Worm (Caenorhabditis elegans) whole organism, mixed stage, embryonic: ENCODE measurements around the gene nhr-197.

Experiments
- M03D4.4 ChIP-seq: sonication (generic microtip); optimal IDR thresholded peaks from 2 replicates; lab custom pipeline; 2017; ENCODE audit warnings: mild to moderate bottlenecking, missing genetic modification characterization, missing compliant biosample characterization
- bed-3 ChIP-seq: fragments of 200-800 bp; sonication (Bioruptor generic); optimal IDR thresholded peaks from 3 replicates; lab custom pipeline; 2018; ENCODE audit warnings: mild to moderate bottlenecking, missing genetic modification characterization, moderate library complexity, missing compliant biosample characterization
- blmp-1 ChIP-seq: fragments of 150-350 bp; optimal IDR thresholded peaks from 2 replicates; lab custom pipeline; 2014; ENCODE audit warnings: missing biosample characterization, missing genetic modification characterization
- ceh-39 ChIP-seq: fragments of 150-350 bp; optimal IDR thresholded peaks from 2 replicates; lab custom pipeline; 2014; ENCODE audit warnings: missing biosample characterization, missing genetic modification characterization
- ceh-43 ChIP-seq: fragments of 200-800 bp; sonication (Bioruptor generic); optimal IDR thresholded peaks from 2 replicates; lab custom pipeline; 2018; ENCODE audit warnings: mild to moderate bottlenecking, missing genetic modification characterization, moderate library complexity, missing compliant biosample characterization
- ceh-83 ChIP-seq: fragments of 200-800 bp; sonication (Bioruptor generic); optimal IDR thresholded peaks from 2 replicates; lab custom pipeline; 2018; ENCODE audit warnings: mild to moderate bottlenecking, missing genetic modification characterization, missing compliant biosample characterization
- ces-1 ChIP-seq: fragments of 150-350 bp; optimal IDR thresholded peaks from 2 replicates; lab custom pipeline; 2014; ENCODE audit warnings: missing biosample characterization, missing genetic modification reagents, missing genetic modification characterization
- drap-1 ChIP-seq: fragments of 200-800 bp; sonication (Bioruptor generic); optimal IDR thresholded peaks from 3 replicates; lab custom pipeline; 2018; ENCODE audit warnings: mild to moderate bottlenecking, missing genetic modification characterization, missing compliant biosample characterization
- elt-1 ChIP-seq: sonication (generic microtip); optimal IDR thresholded peaks from 2 replicates; lab custom pipeline; 2017; ENCODE audit warnings: missing genetic modification characterization, mild to moderate bottlenecking, missing compliant biosample characterization, antibody characterized with exemption, moderate library complexity, borderline replicate concordance; ENCODE audit not compliant: insufficient read depth
- elt-3 ChIP-seq: fragments of 150-350 bp; optimal IDR thresholded peaks from 2 replicates; lab custom pipeline; 2014; ENCODE audit warnings: missing biosample characterization, missing genetic modification characterization
- flh-1 ChIP-seq: fragments of 200-800 bp; sonication (Bioruptor generic); optimal IDR thresholded peaks from 2 replicates; lab custom pipeline; 2018; ENCODE audit warnings: mild to moderate bottlenecking, missing genetic modification characterization, moderate library complexity, missing compliant biosample characterization
- ham-2 ChIP-seq: fragments of 200-800 bp; sonication (Bioruptor generic); optimal IDR thresholded peaks from 2 replicates; lab custom pipeline; 2018; ENCODE audit warnings: mild to moderate bottlenecking, missing genetic modification characterization, missing compliant biosample characterization
- hlh-1 ChIP-seq: fragments of 150-350 bp; optimal IDR thresholded peaks from 2 replicates; lab custom pipeline; 2014; ENCODE audit warnings: missing biosample characterization, missing genetic modification reagents, missing genetic modification characterization
- lin-13 ChIP-seq: fragments of 150-350 bp; optimal IDR thresholded peaks from 2 replicates; lab custom pipeline; 2014; ENCODE audit warnings: missing biosample characterization, missing genetic modification characterization
- lsy-2 ChIP-seq: fragments of 150-350 bp; optimal IDR thresholded peaks from 2 replicates; lab custom pipeline; 2014; ENCODE audit warnings: missing biosample characterization, missing genetic modification characterization
- mab-5 ChIP-seq: fragments of 150-350 bp; optimal IDR thresholded peaks from 2 replicates; lab custom pipeline; 2014; ENCODE audit warnings: missing biosample characterization, missing genetic modification characterization
- mep-1 ChIP-seq: fragments of 150-350 bp; optimal IDR thresholded peaks from 2 replicates; lab custom pipeline; 2017; ENCODE audit warnings: missing biosample characterization, missing genetic modification reagents, missing genetic modification characterization, inconsistent platforms
- mls-2 ChIP-seq: sonication (generic microtip); optimal IDR thresholded peaks from 2 replicates; lab custom pipeline; 2016; ENCODE audit warnings: mild to moderate bottlenecking, missing genetic modification characterization, moderate library complexity, missing compliant biosample characterization
- nhr-12 ChIP-seq: fragments of 150-350 bp; optimal IDR thresholded peaks from 2 replicates; lab custom pipeline; 2014; ENCODE audit warnings: missing biosample characterization, missing genetic modification characterization
- nhr-2 ChIP-seq: fragments of 150-350 bp; optimal IDR thresholded peaks from 2 replicates; lab custom pipeline; 2014; ENCODE audit warnings: missing biosample characterization, missing genetic modification characterization
- nhr-237 ChIP-seq: fragments of 150-350 bp; optimal IDR thresholded peaks from 2 replicates; lab custom pipeline; 2014; ENCODE audit warnings: missing biosample characterization, missing genetic modification characterization
- nhr-28 ChIP-seq: fragments of 150-350 bp; optimal IDR thresholded peaks from 2 replicates; lab custom pipeline; 2014; ENCODE audit warnings: missing biosample characterization, missing genetic modification characterization
- nhr-76 ChIP-seq: sonication (generic microtip); optimal IDR thresholded peaks from 2 replicates; lab custom pipeline; 2017; ENCODE audit warnings: missing biosample characterization, missing genetic modification characterization
- pha-4 ChIP-seq: fragments of 150-350 bp; optimal IDR thresholded peaks from 2 replicates; lab custom pipeline; 2018; ENCODE audit warnings: missing biosample characterization, missing genetic modification reagents, missing genetic modification characterization
- sem-2 ChIP-seq: fragments of 200-800 bp; sonication (Bioruptor generic); optimal IDR thresholded peaks from 2 replicates; lab custom pipeline; 2018; ENCODE audit warnings: mild to moderate bottlenecking, missing genetic modification characterization, missing compliant biosample characterization
- snpc-4 ChIP-seq: fragments of 150-350 bp; optimal IDR thresholded peaks from 2 replicates; lab custom pipeline; 2014; ENCODE audit warnings: missing biosample characterization, missing genetic modification characterization
- sptf-1 ChIP-seq: sonication (generic microtip); optimal IDR thresholded peaks from 2 replicates; lab custom pipeline; 2017; ENCODE audit warnings: mild to moderate bottlenecking, missing genetic modification characterization, moderate library complexity, missing compliant biosample characterization
- tbx-8 ChIP-seq: fragments of 200-800 bp; sonication (Bioruptor generic); optimal IDR thresholded peaks from 2 replicates; lab custom pipeline; 2018; ENCODE audit warnings: mild to moderate bottlenecking, missing genetic modification characterization, moderate library complexity, missing compliant biosample characterization
- unc-120 ChIP-seq: sonication (generic microtip); optimal IDR thresholded peaks from 2 replicates; lab custom pipeline; 2017; ENCODE audit warnings: missing genetic modification characterization, missing compliant biosample characterization; ENCODE audit not compliant: poor library complexity, severe bottlenecking
- unc-39 ChIP-seq: fragments of 150-350 bp; optimal IDR thresholded peaks from 2 replicates; lab custom pipeline; 2014; ENCODE audit warnings: missing biosample characterization, missing genetic modification characterization
- unc-62 ChIP-seq: fragments of 150-350 bp; optimal IDR thresholded peaks from 2 replicates; lab custom pipeline; 2014; ENCODE audit warnings: missing biosample characterization, missing genetic modification reagents, missing genetic modification characterization
- ztf-11 ChIP-seq: fragments of 150-350 bp; optimal IDR thresholded peaks from 2 replicates; lab custom pipeline; 2014; ENCODE audit warnings: missing biosample characterization, missing genetic modification characterization

Gene nhr-197

ce11 chrV:15721888-15722287 lies 34.1 kb downstream of the nhr-197 start, which contains the start of gene srh-140:
srh-140 (plus strand) TSS chrV:15722188.
- no peak for TF ChIP-seq tbx-8 (GFP tag; lab: Kevin White, UChicago)
- no peak for TF ChIP-seq mep-1 (tag; lab: Kevin White, UChicago)
- TF ChIP-seq pha-4 = no peak
- no peak for TF ChIP-seq flh-1
- no peak for TF ChIP-seq nhr-237 (tag; lab: Kevin White, UChicago)
- TF ChIP-seq unc-39 (tag; lab: Kevin White, UChicago) = no peak

- TF ChIP-seq mep-1 (tag; lab: Kevin White, UChicago) = no peak
- no peak for TF ChIP-seq mab-5 (tag; lab: Kevin White, UChicago)
- TF ChIP-seq hlh-1 (tag; lab: Kevin White, UChicago) = no peak
- no peak for TF ChIP-seq drap-1
- no peak for TF ChIP-seq nhr-12 (tag; lab: Kevin White, UChicago)
- no peak for TF ChIP-seq lin-13 (tag; lab: Kevin White, UChicago)
- TF ChIP-seq unc-120 (tag; lab: Kevin White, UChicago) = no peak
- no peak for TF ChIP-seq tbx-8 (GFP tag; lab: Kevin White, UChicago)
- no peak for TF ChIP-seq elt-1
- no peak for TF ChIP-seq M03D4.4 (tag; lab: Kevin White, UChicago)
- no peak for TF ChIP-seq ztf-11
- no peak for TF ChIP-seq nhr-237 (tag; lab: Kevin White, UChicago)
- TF ChIP-seq elt-3 = no peak
- TF ChIP-seq sptf-1 (tag; lab: Kevin White, UChicago) = no peak
- no peak for TF ChIP-seq ces-1
- no peak for TF ChIP-seq mls-2 (tag; lab: Kevin White, UChicago)
- TF ChIP-seq ceh-83 (GFP tag; lab: Kevin White, UChicago) = no peak
- TF ChIP-seq, all 35 proteins: peak for 0
These were observed 38.9 kb downstream of the nhr-197 start, which contains the start of the genes irld-57 and sfxn-1.3 for ce11 chrV:15726610-15727009. irld-57 (minus strand) TSS chrV:15726710. sfxn-1.3 (plus strand) TSS chrV:15726841.

ce11 chrV:15730459-15730858 lies 42.7 kb downstream of the nhr-197 start, which contains the start of gene Y6E2A.10:
Y6E2A.10 (minus strand) TSS chrV:15730559.
- TF ChIP-seq elt-3 (no peak), sem-2 (GFP tag; lab: Kevin White, UChicago) (no peak), mab-5 (tag; lab: Kevin White, UChicago) (no peak), drap-1 (no peak), nhr-2 (tag; lab: Kevin White, UChicago) (no peak), ham-2 (no peak), ztf-11 (no peak), M03D4.4 (tag; lab: Kevin White, UChicago) (no peak), nhr-12 (tag; lab: Kevin White, UChicago) (no peak), unc-62 (GFP tag; lab: Kevin White, UChicago) (no peak), hlh-1 (tag; lab: Kevin White, UChicago) (no peak), flh-1 (no peak), snpc-4 (tag; lab: Kevin White, UChicago) (no peak)

DNA sequence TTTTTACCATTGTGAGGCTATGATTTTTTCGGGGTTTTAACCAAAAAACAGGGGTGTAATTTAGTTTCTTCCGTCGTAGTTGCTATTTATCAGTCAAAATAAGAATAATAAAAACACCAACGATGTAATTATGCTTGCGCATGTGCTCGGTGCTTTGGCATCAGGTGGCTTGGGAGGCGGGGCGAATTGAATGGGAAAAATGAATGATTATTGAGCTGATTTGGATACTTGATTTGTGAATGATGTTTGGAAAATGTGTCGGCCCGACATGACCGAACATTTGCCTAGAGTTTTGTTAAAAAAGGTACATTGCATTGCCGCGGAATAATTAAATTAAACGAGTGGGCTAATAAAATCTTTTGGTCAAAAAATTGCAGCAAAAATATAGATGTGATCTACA lies 44.4 kb downstream of the nhr-197 start, which contains the start of gene str-38:
Gene str-38, minus strand, starts transcription at position 101 of the 400 bp plus-strand sequence.
- TF ChIP-seq mab-5 (tag; lab: Kevin White, UChicago) = no peak
- no peak for TF ChIP-seq unc-39 (tag; lab: Kevin White, UChicago)
- TF ChIP-seq pha-4 = no peak
- TF ChIP-seq sptf-1 (tag; lab: Kevin White, UChicago) = no peak
- TF ChIP-seq ztf-11 = no peak
- no peak for TF ChIP-seq unc-62 (GFP tag; lab: Kevin White, UChicago)
- no peak for TF ChIP-seq blmp-1 (tag; lab: Kevin White, UChicago)
- TF ChIP-seq lsy-2 (tag; lab: Kevin White, UChicago) = no peak
- TF ChIP-seq nhr-237 (tag; lab: Kevin White, UChicago) = no peak
- no peak for TF ChIP-seq ceh-39
- no peak for TF ChIP-seq drap-1
- TF ChIP-seq ham-2 = no peak

DNA sequence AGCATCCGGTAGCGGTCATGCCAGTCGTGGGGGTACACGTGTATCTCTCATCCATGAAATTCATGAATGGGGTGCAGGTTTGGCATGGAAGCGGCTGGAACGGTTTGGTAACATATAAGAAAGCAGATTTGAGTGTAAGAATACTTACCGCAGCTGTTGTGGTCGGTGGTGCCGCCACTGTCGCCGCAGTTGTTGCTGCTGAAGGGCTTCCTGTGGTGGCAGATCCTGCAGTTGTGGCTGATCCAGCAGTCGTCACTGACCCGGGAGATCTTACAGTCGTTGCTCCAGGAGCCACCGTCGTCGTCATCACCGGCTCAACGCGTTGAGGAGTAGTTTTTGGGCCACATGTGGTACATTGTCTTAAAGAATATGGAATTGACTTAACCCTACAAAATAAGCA lies 45.3 kb downstream of the nhr-197 start:
- TF ChIP-seq unc-39 (tag; lab: Kevin White, UChicago) = no peak
- no peak for TF ChIP-seq sem-2 (GFP tag; lab: Kevin White, UChicago)
- no peak for TF ChIP-seq lin-13 (tag; lab: Kevin White, UChicago)
- TF ChIP-seq ceh-43 (GFP tag; lab: Kevin White, UChicago) = no peak
- no peak for TF ChIP-seq nhr-76 (tag; lab: Kevin White, UChicago)
- no peak for TF ChIP-seq nhr-28 (tag; lab: Kevin White, UChicago)
- TF ChIP-seq sptf-1 (tag; lab: Kevin White, UChicago) = no peak
- TF ChIP-seq ztf-11 = no peak
- TF ChIP-seq tbx-8 (GFP tag; lab: Kevin White, UChicago) = no peak
- no peak for TF ChIP-seq unc-120 (tag; lab: Kevin White, UChicago)
- TF ChIP-seq ham-2 = no peak
- TF ChIP-seq snpc-4 (tag; lab: Kevin White, UChicago) = no peak
- TF ChIP-seq drap-1 = no peak
- TF ChIP-seq mab-5 (tag; lab: Kevin White, UChicago) = no peak
- TF ChIP-seq bed-3 (GFP tag; lab: Kevin White, UChicago) = no peak
